Fruit fly (Drosophila melanogaster): ENCODE results near the gene CG6171.

Gene CG6171

dm6 chr3R:15346018-15346383, 17.7 kb downstream of the CG6171 start, which contains the start of the genes Surf4 and CG31301:
Gene Surf4 (minus strand): TSS chr3R:15346176.
Gene CG31301 (plus strand): TSS chr3R:15346205.
- no peak for TF ChIP-seq psq (optimal IDR thresholded peaks at IDR 0.05)
- TF ChIP-seq EcR (GFP tag; optimal IDR thresholded peaks at IDR 0.05) = no peak
- TF ChIP-seq pan (optimal IDR thresholded peaks at IDR 0.05) = no peak
- TF ChIP-seq CG8478 (optimal IDR thresholded peaks at IDR 0.05) = no peak
- no peak for TF ChIP-seq Dll (optimal IDR thresholded peaks at IDR 0.05)
- TF ChIP-seq usp (GFP tag; optimal IDR thresholded peaks at IDR 0.05) = no peak

- TF ChIP-seq pan (optimal IDR thresholded peaks at IDR 0.05) (no peak), usp (GFP tag; optimal IDR thresholded peaks at IDR 0.05) (no peak), psq (optimal IDR thresholded peaks at IDR 0.05) (no peak)
Observed at dm6 chr3R:15345198-15346017, 18.2 kb downstream of the CG6171 start.

dm6 chr3R:15342926-15343685, 20.6 kb downstream of the CG6171 start, which contains the start of gene Nagk:
Gene Nagk (minus strand): TSS chr3R:15343256.
- TF ChIP-seq usp (GFP tag; optimal IDR thresholded peaks at IDR 0.05) = no peak
- TF ChIP-seq pan (optimal IDR thresholded peaks at IDR 0.05) = peak; percentile 96

DNA sequence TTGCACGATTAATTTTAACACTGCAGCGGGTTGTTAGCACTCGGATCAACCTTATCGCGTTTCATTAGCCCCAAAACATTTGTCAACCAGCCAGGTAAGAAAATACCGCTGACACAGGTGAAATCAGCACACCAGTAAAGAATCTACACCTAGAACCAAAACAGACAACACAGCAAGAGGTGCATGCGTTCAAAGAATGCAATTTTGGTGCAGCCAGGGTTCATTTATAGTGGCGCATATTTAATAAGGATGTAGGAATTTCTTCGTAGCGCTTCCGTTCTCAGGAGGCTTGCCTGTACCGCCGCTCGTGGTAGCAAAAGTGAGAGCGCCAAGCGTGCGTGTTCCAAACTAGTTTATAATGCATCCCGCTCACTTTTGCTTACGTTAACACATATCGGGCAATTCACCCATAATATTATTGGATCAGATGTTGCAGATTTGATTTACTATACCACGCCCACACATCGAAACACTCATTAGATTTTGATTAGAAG, 21.2 kb downstream of the CG6171 start:
- TF ChIP-seq EcR (GFP tag; optimal IDR thresholded peaks at IDR 0.05) (no peak), pan (optimal IDR thresholded peaks at IDR 0.05) (no peak), Dll (optimal IDR thresholded peaks at IDR 0.05) (no peak), psq (optimal IDR thresholded peaks at IDR 0.05) (no peak), CG8478 (optimal IDR thresholded peaks at IDR 0.05) (no peak), usp (GFP tag; optimal IDR thresholded peaks at IDR 0.05) (no peak)

dm6 chr3R:15340052-15340732, 23.5 kb downstream of the CG6171 start, which contains the start of gene SerRS-m:
Gene SerRS-m (plus strand): TSS chr3R:15340667.
- TF ChIP-seq usp (GFP tag; optimal IDR thresholded peaks at IDR 0.05) = no peak
- TF ChIP-seq pan (optimal IDR thresholded peaks at IDR 0.05) = no peak
- no peak for TF ChIP-seq Dll (optimal IDR thresholded peaks at IDR 0.05)
- TF ChIP-seq CG8478 (optimal IDR thresholded peaks at IDR 0.05) = no peak
- no peak for TF ChIP-seq EcR (GFP tag; optimal IDR thresholded peaks at IDR 0.05)
- no peak for TF ChIP-seq psq (optimal IDR thresholded peaks at IDR 0.05)

- TF ChIP-seq Dll (optimal IDR thresholded peaks at IDR 0.05) = no peak
- TF ChIP-seq usp (GFP tag; optimal IDR thresholded peaks at IDR 0.05) = no peak
Observed at dm6 chr3R:15339111-15339510, 24.5 kb downstream of the CG6171 start.

DNA sequence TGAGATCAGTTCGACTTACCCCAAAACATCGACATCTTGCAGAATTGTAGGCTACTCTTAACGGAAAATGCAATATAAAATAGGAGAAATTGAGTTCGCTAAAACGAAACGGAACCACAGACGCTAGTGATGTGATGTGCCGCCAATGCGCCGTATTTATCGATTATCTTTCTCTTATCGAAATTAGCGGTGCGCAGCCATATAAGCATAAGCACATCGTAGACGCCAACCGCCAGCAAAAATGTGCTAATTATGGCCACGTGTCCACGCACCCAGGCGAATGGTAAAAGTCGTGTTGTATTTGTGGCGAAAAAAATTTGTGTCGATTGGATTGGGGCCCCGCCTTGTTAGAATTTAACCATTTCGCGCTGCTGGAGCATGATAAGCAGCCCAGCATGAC, 30.7 kb downstream of the CG6171 start, which contains the start of the genes Fkbp39 and Cyfip:
Fkbp39 (minus strand) TSS at position 140 of the 400 bp plus-strand sequence.
Cyfip (plus strand) TSS at position 273 of the 400 bp plus-strand sequence.
- no peak for TF ChIP-seq psq (optimal IDR thresholded peaks at IDR 0.05)
- TF ChIP-seq Dll (optimal IDR thresholded peaks at IDR 0.05) = no peak
- TF ChIP-seq EcR (GFP tag; optimal IDR thresholded peaks at IDR 0.05) = no peak
- no peak for TF ChIP-seq usp (GFP tag; optimal IDR thresholded peaks at IDR 0.05)

- TF ChIP-seq Dll (optimal IDR thresholded peaks at IDR 0.05) = no peak
- TF ChIP-seq EcR (GFP tag; optimal IDR thresholded peaks at IDR 0.05) = no peak
- no peak for TF ChIP-seq CG8478 (optimal IDR thresholded peaks at IDR 0.05)
Observed at dm6 chr3R:15330472-15330871, 33.2 kb downstream of the CG6171 start, which contains the start of gene mRpL9. Gene mRpL9 (plus strand): TSS chr3R:15330738.

dm6 chr3R:15328083-15328779, 35.4 kb downstream of the CG6171 start, which contains the start of the genes CG6236 and ea:
Gene CG6236 (minus strand): TSS chr3R:15328269.
Gene ea (plus strand): TSS chr3R:15328729.
- TF ChIP-seq EcR (GFP tag; optimal IDR thresholded peaks at IDR 0.05) (no peak), usp (GFP tag; optimal IDR thresholded peaks at IDR 0.05) (no peak), Dll (optimal IDR thresholded peaks at IDR 0.05) (no peak), CG8478 (optimal IDR thresholded peaks at IDR 0.05) (no peak), pan (optimal IDR thresholded peaks at IDR 0.05) (no peak), psq (optimal IDR thresholded peaks at IDR 0.05) (no peak)

- TF ChIP-seq Dll (optimal IDR thresholded peaks at IDR 0.05) = no peak
- no peak for TF ChIP-seq usp (GFP tag; optimal IDR thresholded peaks at IDR 0.05)
- no peak for TF ChIP-seq psq (optimal IDR thresholded peaks at IDR 0.05)
- TF ChIP-seq pan (optimal IDR thresholded peaks at IDR 0.05) = no peak
- TF ChIP-seq CG8478 (optimal IDR thresholded peaks at IDR 0.05) = no peak
- TF ChIP-seq EcR (GFP tag; optimal IDR thresholded peaks at IDR 0.05) = no peak
Observed at dm6 chr3R:15320747-15321085, 42.9 kb downstream of the CG6171 start, which contains the start of gene ear. Gene ear (plus strand): TSS chr3R:15320756.
